1 fruit fly cellular context compared by ENCODE assay signal in the genomic region with DNA sequence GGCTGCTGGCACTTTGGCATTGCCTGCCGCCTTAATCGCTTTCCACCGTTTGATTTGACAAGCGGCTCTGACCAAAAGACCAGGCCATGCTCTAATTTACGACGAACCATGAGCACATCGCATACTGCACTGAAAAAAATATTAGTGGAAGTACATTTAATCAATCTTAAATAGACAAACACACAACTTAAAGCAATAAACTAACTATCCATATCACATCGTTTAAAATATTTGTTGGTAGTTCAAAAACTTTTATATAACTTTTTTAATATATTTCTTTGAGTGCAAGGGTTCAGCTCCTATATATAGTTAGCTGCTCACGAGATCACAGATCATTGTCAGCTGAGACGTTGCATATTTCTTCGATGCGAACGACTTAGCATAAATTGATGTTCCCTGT.
TF ChIP-seq lines count a peak whose summit lies in the region.

No protein-coding gene starts in this region.

TF ChIP-seq in whole organism, embryonic, 481 proteins besides CTCF, POLR2A, EP300 and RAD21 (continued from another document and continues in another):
- TF ChIP-seq Sry-β (GFP tag; optimal IDR thresholded peaks at IDR 0.05; lab: Kevin White, UChicago) (no peak), CG7987 (GFP tag; optimal IDR thresholded peaks at IDR 0.05; lab: Kevin White, UChicago) (no peak), Neu2 (GFP tag; optimal IDR thresholded peaks at IDR 0.05; lab: Kevin White, UChicago; ENCODE audit: borderline replicate concordance) (no peak), kni (GFP tag; optimal IDR thresholded peaks at IDR 0.05; lab: Kevin White, UChicago) (no peak), crc (GFP tag; optimal IDR thresholded peaks at IDR 0.05; lab: Kevin White, UChicago) (no peak), CG13424 (tag; optimal IDR thresholded peaks at IDR 0.05; lab: Kevin White, UChicago) (peak; percentile 85), Bteb2 (GFP tag; optimal IDR thresholded peaks at IDR 0.05; lab: Kevin White, UChicago) (peak; percentile 31), lab (GFP tag; optimal IDR thresholded peaks at IDR 0.05; lab: Kevin White, UChicago) (peak; percentile 65), CG10274 (GFP tag; optimal IDR thresholded peaks at IDR 0.05; lab: Kevin White, UChicago) (no peak), CrebB (tag; optimal IDR thresholded peaks at IDR 0.05; lab: Kevin White, UChicago) (no peak), vvl (GFP tag; IDR thresholded peaks at IDR 0.05; lab: Robert Waterston, UW) (peak; percentile 71), CG6765 (GFP tag; optimal IDR thresholded peaks at IDR 0.05; lab: Kevin White, UChicago) (no peak), CG10431 (GFP tag; optimal IDR thresholded peaks at IDR 0.05; lab: Kevin White, UChicago) (no peak), Dp (GFP tag; optimal IDR thresholded peaks at IDR 0.05; lab: Kevin White, UChicago) (no peak), bbx (GFP tag; IDR thresholded peaks at IDR 0.05; lab: Robert Waterston, UW; ENCODE audit: partially characterized antibody) (no peak), D (optimal IDR thresholded peaks at IDR 0.05; lab: Kevin White, UChicago) (no peak), D (GFP tag; optimal IDR thresholded peaks at IDR 0.05; lab: Kevin White, UChicago) (peak; percentile 48), cas (GFP tag; IDR thresholded peaks at IDR 0.05; lab: Robert Waterston, UW) (no peak), vfl (GFP tag; optimal IDR thresholded peaks at IDR 0.05; lab: Kevin White, UChicago) (no peak), CG30431 (GFP tag; optimal IDR thresholded peaks at IDR 0.05; lab: Kevin White, UChicago) (no peak), Adf1 (GFP tag; IDR thresholded peaks at IDR 0.05; lab: Robert Waterston, UW) (no peak), CG4854 (GFP tag; optimal IDR thresholded peaks at IDR 0.05; lab: Kevin White, UChicago) (no peak), shn (GFP tag; optimal IDR thresholded peaks at IDR 0.05; lab: Kevin White, UChicago) (no peak), CG4617 (GFP tag; optimal IDR thresholded peaks at IDR 0.05; lab: Kevin White, UChicago; ENCODE audit: borderline replicate concordance) (no peak), CG18011 (GFP tag; optimal IDR thresholded peaks at IDR 0.05; lab: Kevin White, UChicago) (no peak), CG14667 (GFP tag; IDR thresholded peaks at IDR 0.05; lab: Robert Waterston, UW) (no peak), CG2202 (tag; optimal IDR thresholded peaks at IDR 0.05; lab: Kevin White, UChicago) (peak; percentile 33), CG7372 (GFP tag; IDR thresholded peaks at IDR 0.05; lab: Robert Waterston, UW) (peak; percentile 48; the same call in 1 of the 2 replicates), BEAF-32 (GFP tag; optimal IDR thresholded peaks at IDR 0.05; lab: Kevin White, UChicago) (no peak), phol (tag; optimal IDR thresholded peaks at IDR 0.05; lab: Kevin White, UChicago) (peak; percentile 74), sna (GFP tag; IDR thresholded peaks at IDR 0.05; lab: Robert Waterston, UW; ENCODE audit: partially characterized antibody) (no peak), CG5245 (GFP tag; optimal IDR thresholded peaks at IDR 0.05; lab: Kevin White, UChicago) (peak; percentile 36), CG2199 (GFP tag; IDR thresholded peaks at IDR 0.05; lab: Robert Waterston, UW) (0 out of 3 replicates have a peak, but pooled peaks have one; percentile 45), gcm (GFP tag; optimal IDR thresholded peaks at IDR 0.05; lab: Kevin White, UChicago) (peak; percentile 55), CG14441 (GFP tag; IDR thresholded peaks at IDR 0.05; lab: Robert Waterston, UW) (0 out of 2 replicates have a peak, but pooled peaks have one; percentile 11), CG3847 (GFP tag; IDR thresholded peaks at IDR 0.05; lab: Robert Waterston, UW) (no peak), CG2120 (GFP tag; optimal IDR thresholded peaks at IDR 0.05; lab: Kevin White, UChicago) (peak; percentile 45), wek (GFP tag; optimal IDR thresholded peaks at IDR 0.05; lab: Kevin White, UChicago) (no peak), Asciz (GFP tag; optimal IDR thresholded peaks at IDR 0.05; lab: Kevin White, UChicago) (peak; percentile 45), Dfd (GFP tag; optimal IDR thresholded peaks at IDR 0.05; lab: Kevin White, UChicago) (no peak), Xrp1 (GFP tag; IDR thresholded peaks at IDR 0.05; lab: Robert Waterston, UW) (peak; percentile 79), zfh2 (GFP tag; optimal IDR thresholded peaks at IDR 0.05; lab: Kevin White, UChicago) (no peak), pnt (GFP tag; optimal IDR thresholded peaks at IDR 0.05; lab: Kevin White, UChicago) (no peak), CG12236 (GFP tag; optimal IDR thresholded peaks at IDR 0.05; lab: Kevin White, UChicago) (no peak), CG9817 (tag; optimal IDR thresholded peaks at IDR 0.05; lab: Kevin White, UChicago) (peak; percentile 50), CG2129 (GFP tag; IDR thresholded peaks at IDR 0.05; lab: Robert Waterston, UW; ENCODE audit: partially characterized antibody) (no peak), corto (GFP tag; optimal IDR thresholded peaks at IDR 0.05; lab: Kevin White, UChicago) (no peak), sd (tag; optimal IDR thresholded peaks at IDR 0.05; lab: Kevin White, UChicago) (peak; percentile 44), ac (GFP tag; optimal IDR thresholded peaks at IDR 0.05; lab: Kevin White, UChicago) (no peak), CG17802 (tag; optimal IDR thresholded peaks at IDR 0.05; lab: Kevin White, UChicago) (no peak), CG8388 (GFP tag; optimal IDR thresholded peaks at IDR 0.05; lab: Kevin White, UChicago) (peak; percentile 65), Fer1 (GFP tag; optimal IDR thresholded peaks at IDR 0.05; lab: Kevin White, UChicago) (peak; percentile 54), CG8944 (GFP tag; optimal IDR thresholded peaks at IDR 0.05; lab: Kevin White, UChicago) (peak; percentile 25), Mrtf (GFP tag; IDR thresholded peaks at IDR 0.05; lab: Robert Waterston, UW) (peak; percentile 14; the same call in 1 of the 3 replicates), Hr3 (GFP tag; optimal IDR thresholded peaks at IDR 0.05; lab: Kevin White, UChicago) (peak; percentile 64), CG34224 (GFP tag; IDR thresholded peaks at IDR 0.05; lab: Robert Waterston, UW; ENCODE audit: partially characterized antibody) (no peak), CG12744 (GFP tag; optimal IDR thresholded peaks at IDR 0.05; lab: Kevin White, UChicago) (no peak), CG8290 (GFP tag; optimal IDR thresholded peaks at IDR 0.05; lab: Kevin White, UChicago) (peak; percentile 3), CG8290 (tag; optimal IDR thresholded peaks at IDR 0.05; lab: Kevin White, UChicago) (peak in 1 of 2 experiments; percentile 25), NC2α (GFP tag; optimal IDR thresholded peaks at IDR 0.05; lab: Kevin White, UChicago) (no peak), kay (GFP tag; optimal IDR thresholded peaks at IDR 0.05; lab: Kevin White, UChicago) (no peak), dmrt99B (tag; optimal IDR thresholded peaks at IDR 0.05; lab: Kevin White, UChicago) (peak; percentile 77), Atf3 (GFP tag; optimal IDR thresholded peaks at IDR 0.05; lab: Kevin White, UChicago) (no peak), CG10565 (GFP tag; optimal IDR thresholded peaks at IDR 0.05; lab: Kevin White, UChicago) (no peak), CG16815 (GFP tag; optimal IDR thresholded peaks at IDR 0.05; lab: Kevin White, UChicago) (peak; percentile 28), CG10979 (tag; optimal IDR thresholded peaks at IDR 0.05; lab: Kevin White, UChicago) (peak; percentile 75), grn (GFP tag; optimal IDR thresholded peaks at IDR 0.05; lab: Kevin White, UChicago) (no peak), D19A (tag; optimal IDR thresholded peaks at IDR 0.05; lab: Kevin White, UChicago) (peak; percentile 61), trem (tag; optimal IDR thresholded peaks at IDR 0.05; lab: Kevin White, UChicago) (peak; percentile 35), HLHmδ (GFP tag; optimal IDR thresholded peaks at IDR 0.05; lab: Kevin White, UChicago) (no peak), Meics (GFP tag; optimal IDR thresholded peaks at IDR 0.05; lab: Kevin White, UChicago) (peak; percentile 52), Dip2 (GFP tag; IDR thresholded peaks at IDR 0.05; lab: Robert Waterston, UW) (no peak), pfk (GFP tag; optimal IDR thresholded peaks at IDR 0.05; lab: Kevin White, UChicago) (no peak), Ets65A (GFP tag; lab: Kevin White, UChicago) (peak; percentile 92), CG31441 (GFP tag; IDR thresholded peaks at IDR 0.05; lab: Robert Waterston, UW) (peak; percentile 74), CG2712 (tag; optimal IDR thresholded peaks at IDR 0.05; lab: Kevin White, UChicago) (peak; percentile 74), hth (optimal IDR thresholded peaks at IDR 0.05; lab: Kevin White, UChicago) (no peak), CG17912 (GFP tag; optimal IDR thresholded peaks at IDR 0.05; lab: Kevin White, UChicago) (peak; percentile 17), CG8478 (optimal IDR thresholded peaks at IDR 0.05; lab: Kevin White, UChicago) (no peak), CG13894 (tag; optimal IDR thresholded peaks at IDR 0.05; lab: Kevin White, UChicago) (no peak), dati (GFP tag; IDR thresholded peaks at IDR 0.05; lab: Robert Waterston, UW) (no peak), scrt (GFP tag; optimal IDR thresholded peaks at IDR 0.05; lab: Kevin White, UChicago) (peak; percentile 48), mld (GFP tag; IDR thresholded peaks at IDR 0.05; lab: Robert Waterston, UW; ENCODE audit: partially characterized antibody) (no peak), lola (GFP tag; optimal IDR thresholded peaks at IDR 0.05; lab: Kevin White, UChicago) (peak in 1 of 3 experiments; percentile 48), CG10543 (GFP tag; optimal IDR thresholded peaks at IDR 0.05; lab: Kevin White, UChicago) (peak; percentile 66), CG12942 (GFP tag; optimal IDR thresholded peaks at IDR 0.05; lab: Kevin White, UChicago) (peak; percentile 38), HLH4C (GFP tag; IDR thresholded peaks at IDR 0.05; lab: Robert Waterston, UW; ENCODE audit: partially characterized antibody) (no peak), CG1647 (GFP tag; optimal IDR thresholded peaks at IDR 0.05; lab: Kevin White, UChicago) (no peak), ash1 (GFP tag; optimal IDR thresholded peaks at IDR 0.05; lab: Kevin White, UChicago) (no peak), CG33213 (GFP tag; optimal IDR thresholded peaks at IDR 0.05; lab: Kevin White, UChicago) (no peak), grau (tag; optimal IDR thresholded peaks at IDR 0.05; lab: Kevin White, UChicago) (peak; percentile 74), jumu (GFP tag; optimal IDR thresholded peaks at IDR 0.05; lab: Kevin White, UChicago) (no peak), CG8924 (tag; optimal IDR thresholded peaks at IDR 0.05; lab: Kevin White, UChicago) (peak; percentile 74), Stat92E (GFP tag; optimal IDR thresholded peaks at IDR 0.05; lab: Kevin White, UChicago) (no peak), H2.0 (GFP tag; IDR thresholded peaks at IDR 0.05; lab: Robert Waterston, UW) (peak; percentile 60), CG7786 (GFP tag; optimal IDR thresholded peaks at IDR 0.05; lab: Kevin White, UChicago) (no peak), CG4282 (GFP tag; optimal IDR thresholded peaks at IDR 0.05; lab: Kevin White, UChicago) (no peak), CG7357 (GFP tag; IDR thresholded peaks at IDR 0.05; lab: Robert Waterston, UW) (no peak), sima (GFP tag; optimal IDR thresholded peaks at IDR 0.05; lab: Kevin White, UChicago) (no peak), CG3065 (GFP tag; optimal IDR thresholded peaks at IDR 0.05; lab: Kevin White, UChicago) (no peak), pho (GFP tag; optimal IDR thresholded peaks at IDR 0.05; lab: Kevin White, UChicago) (no peak), lilli (GFP tag; optimal IDR thresholded peaks at IDR 0.05; lab: Kevin White, UChicago) (peak; percentile 18), CG4404 (GFP tag; IDR thresholded peaks at IDR 0.05; lab: Robert Waterston, UW) (no peak), sr (GFP tag; IDR thresholded peaks at IDR 0.05; lab: Robert Waterston, UW) (no peak), CG18262 (tag; optimal IDR thresholded peaks at IDR 0.05; lab: Kevin White, UChicago) (peak; percentile 73), CG11456 (GFP tag; IDR thresholded peaks at IDR 0.05; lab: Robert Waterston, UW) (no peak), Lpt (GFP tag; optimal IDR thresholded peaks at IDR 0.05; lab: Kevin White, UChicago) (no peak), CG1529 (GFP tag; optimal IDR thresholded peaks at IDR 0.05; lab: Kevin White, UChicago) (peak; percentile 31), Kr (GFP tag; optimal IDR thresholded peaks at IDR 0.05; lab: Kevin White, UChicago) (no peak), jigr1 (GFP tag; IDR thresholded peaks at IDR 0.05; lab: Robert Waterston, UW) (no peak), Ptx1 (GFP tag; IDR thresholded peaks at IDR 0.05; lab: Robert Waterston, UW) (peak; percentile 68), sqz (GFP tag; optimal IDR thresholded peaks at IDR 0.05; lab: Kevin White, UChicago) (peak; percentile 29), crol (GFP tag; IDR thresholded peaks at IDR 0.05; lab: Robert Waterston, UW) (no peak), lov (optimal IDR thresholded peaks at IDR 0.05; lab: Kevin White, UChicago) (no peak), lov (GFP tag; IDR thresholded peaks at IDR 0.05; lab: Robert Waterston, UW) (no peak), CG17612 (GFP tag; IDR thresholded peaks at IDR 0.05; lab: Robert Waterston, UW) (no peak), CkIIα-i1 (GFP tag; IDR thresholded peaks at IDR 0.05; lab: Robert Waterston, UW) (no peak), h (optimal IDR thresholded peaks at IDR 0.05; lab: Kevin White, UChicago) (no peak), gsb (GFP tag; IDR thresholded peaks at IDR 0.05; lab: Robert Waterston, UW) (no peak), CG9932 (GFP tag; IDR thresholded peaks at IDR 0.05; lab: Robert Waterston, UW) (no peak), Sox100B (GFP tag; optimal IDR thresholded peaks at IDR 0.05; lab: Kevin White, UChicago) (peak; percentile 69), Ravus (GFP tag; IDR thresholded peaks at IDR 0.05; lab: Robert Waterston, UW) (peak; percentile 9; the same call in 1 of the 2 replicates), dpn (GFP tag; optimal IDR thresholded peaks at IDR 0.05; lab: Kevin White, UChicago) (peak; percentile 17 to 49), hb (GFP tag; IDR thresholded peaks at IDR 0.05; lab: Robert Waterston, UW; ENCODE audit: partially characterized antibody) (no peak), bowl (GFP tag; IDR thresholded peaks at IDR 0.05; lab: Robert Waterston, UW) (no peak), MESR4 (GFP tag; optimal IDR thresholded peaks at IDR 0.05; lab: Kevin White, UChicago) (no peak), CG6654 (GFP tag; optimal IDR thresholded peaks at IDR 0.05; lab: Kevin White, UChicago) (no peak), Lhr (GFP tag; optimal IDR thresholded peaks at IDR 0.05; lab: Kevin White, UChicago) (peak; percentile 3), CG15269 (tag; optimal IDR thresholded peaks at IDR 0.05; lab: Kevin White, UChicago) (peak; percentile 81), CG6813 (GFP tag; optimal IDR thresholded peaks at IDR 0.05; lab: Kevin White, UChicago) (peak; percentile 24), CG1792 (GFP tag; optimal IDR thresholded peaks at IDR 0.05; lab: Kevin White, UChicago) (no peak)
